Worm (Caenorhabditis elegans): ENCODE data around the gene C18G1.1.

Gene C18G1.1

DNA sequence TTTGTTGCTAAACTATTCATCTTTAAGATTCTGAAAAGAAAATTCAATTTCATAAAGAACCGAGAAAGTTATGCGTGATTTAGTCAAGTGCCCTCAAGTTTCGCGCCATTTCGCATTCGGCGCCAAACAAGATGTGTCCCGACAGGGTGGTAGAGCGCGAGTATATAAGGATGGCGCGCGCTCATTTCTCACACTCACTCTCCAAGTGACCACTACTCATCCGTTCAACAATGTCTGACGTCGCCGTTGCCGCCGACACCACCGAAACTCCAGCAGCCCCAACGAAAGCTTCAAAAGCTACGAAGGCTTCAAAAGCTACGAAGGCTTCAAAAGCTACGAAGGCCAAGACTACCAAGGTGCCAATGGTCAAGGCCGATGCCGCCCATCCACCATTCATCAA, 23.6 kb upstream of the C18G1.1 start, which contains the start of gene hil-4:
hil-4 (plus strand) TSS at position 191 of the 400 bp plus-strand sequence.
- TF ChIP-seq Y79H2A.3 (GFP tag; conservative IDR thresholded peaks at IDR 0.05) (peak; percentile 51; the same call in 1 of the 2 replicates), nhr-120 (GFP tag; IDR thresholded peaks at IDR 0.05) (no peak), lsl-1 (GFP tag; optimal IDR thresholded peaks at IDR 0.05) (peak; percentile 74), lin-35 (GFP tag; optimal IDR thresholded peaks at IDR 0.05) (peak in 1 of 3 experiments; percentile 16), sdz-38 (tag; optimal IDR thresholded peaks at IDR 0.05) (no peak), ZK185.1 (tag; optimal IDR thresholded peaks at IDR 0.05; ENCODE audit: poor library complexity, severe bottlenecking) (no peak), B0261.1 (tag; optimal IDR thresholded peaks at IDR 0.05) (no peak), C17E4.6 (GFP tag; IDR thresholded peaks at IDR 0.05) (peak; percentile 57; the same call in 1 of the 2 replicates), T07F8.4 (tag; optimal IDR thresholded peaks at IDR 0.05) (no peak), egrh-3 (GFP tag; IDR thresholded peaks at IDR 0.05) (0 out of 2 replicates have a peak, but pooled peaks have one; percentile 17), madf-3 (GFP tag; IDR thresholded peaks at IDR 0.05) (0 out of 2 replicates have a peak, but pooled peaks have one; percentile 61), let-607 (tag; optimal IDR thresholded peaks at IDR 0.05) (no peak), ztf-18 (tag; optimal IDR thresholded peaks at IDR 0.05) (no peak), D2030.7 (GFP tag; IDR thresholded peaks at IDR 0.05) (peak; percentile 90), dox-1 (GFP tag; IDR thresholded peaks at IDR 0.05) (peak; percentile 87), ztf-6 (GFP tag; IDR thresholded peaks at IDR 0.05) (0 out of 2 replicates have a peak, but pooled peaks have one; percentile 49), T26A5.8 (tag; optimal IDR thresholded peaks at IDR 0.05) (no peak), rcor-1 (GFP tag; IDR thresholded peaks at IDR 0.05) (peak; percentile 47), aptf-2 (GFP tag; conservative IDR thresholded peaks at IDR 0.05) (0 out of 2 replicates have a peak, but pooled peaks have one; percentile 46), unc-130 (GFP tag; optimal IDR thresholded peaks at IDR 0.05) (peak; percentile 24), madf-8 (GFP tag; conservative IDR thresholded peaks at IDR 0.05) (peak; percentile 86), chd-7 (tag; optimal IDR thresholded peaks at IDR 0.05) (no peak), dpl-1 (GFP tag; optimal IDR thresholded peaks at IDR 0.05) (peak; percentile 75), xnd-1 (tag; optimal IDR thresholded peaks at IDR 0.05) (peak; percentile 80), ceh-27 (GFP tag; optimal IDR thresholded peaks at IDR 0.05) (peak; percentile 21), let-526 (GFP tag; IDR thresholded peaks at IDR 0.05) (0 out of 2 replicates have a peak, but pooled peaks have one; percentile 37), nhr-80 (tag; optimal IDR thresholded peaks at IDR 0.05) (no peak), die-1 (tag; optimal IDR thresholded peaks at IDR 0.05) (no peak), tbp1 (GFP tag; optimal IDR thresholded peaks at IDR 0.05) (peak; percentile 69), bed-1 (GFP tag; IDR thresholded peaks at IDR 0.05) (no peak), lsy-27 (tag; optimal IDR thresholded peaks at IDR 0.05; ENCODE audit: borderline replicate concordance, insufficient read depth) (no peak), ztf-26 (tag; optimal IDR thresholded peaks at IDR 0.05) (no peak), K12H6.12 (tag; optimal IDR thresholded peaks at IDR 0.05) (no peak), Y95B8A.8 (GFP tag; IDR thresholded peaks at IDR 0.05) (peak; percentile 75; the same call in 1 of the 2 replicates), dpff-1 (tag; optimal IDR thresholded peaks at IDR 0.05) (no peak), repo-1 (tag; optimal IDR thresholded peaks at IDR 0.05) (no peak), F55B11.4 (tag; optimal IDR thresholded peaks at IDR 0.05; ENCODE audit: borderline replicate concordance, insufficient read depth) (no peak), ztf-28 (GFP tag; IDR thresholded peaks at IDR 0.05) (peak; percentile 84), Y67H2A.10 (GFP tag; conservative IDR thresholded peaks at IDR 0.05) (peak; percentile 20; the same call in 1 of the 2 replicates), ekl-4 (GFP tag; IDR thresholded peaks at IDR 0.05) (peak; percentile 74; the same call in 1 of the 2 replicates), pbrm-1 (GFP tag; IDR thresholded peaks at IDR 0.05) (peak; percentile 89), ceh-91 (GFP tag; IDR thresholded peaks at IDR 0.05) (peak; percentile 86), F39B2.1 (GFP tag; IDR thresholded peaks at IDR 0.05) (peak; percentile 99), snpc-3.4 (tag; optimal IDR thresholded peaks at IDR 0.05) (no peak), attf-6 (GFP tag; IDR thresholded peaks at IDR 0.05) (peak; percentile 32; the same call in 1 of the 2 replicates), hmg-1.2 (GFP tag; IDR thresholded peaks at IDR 0.05) (peak; percentile 45; the same call in 1 of the 2 replicates), F33H1.4 (GFP tag; IDR thresholded peaks at IDR 0.05) (peak; percentile 79)
